Worm (Caenorhabditis elegans) whole organism, young adult: ENCODE data around the gene mre-11.

Experiments used
- B0261.1 ChIP-seq: sonication (generic microtip); optimal IDR thresholded peaks from 2 replicates; lab custom pipeline; 2016; ENCODE audit warnings: mild to moderate bottlenecking, missing genetic modification characterization, moderate library complexity, missing compliant biosample characterization
- hlh-26 ChIP-seq: fragments of 200-800 bp; sonication (Bioruptor generic); conservative IDR thresholded peaks from 2 replicates; pipeline ENCODE4 v1.3.6; 2022; ENCODE audit warnings: missing genetic modification reagents, missing genetic modification characterization, missing compliant biosample characterization
- hrde-1 ChIP-seq: sonication (generic microtip); optimal IDR thresholded peaks from 2 replicates; lab custom pipeline; 2016; ENCODE audit warnings: missing genetic modification characterization, mild to moderate bottlenecking, missing compliant biosample characterization, moderate library complexity, missing genotype, missing genetic modification reagents, borderline replicate concordance
- lin-26 ChIP-seq: fragments of 200-800 bp; sonication (Bioruptor generic); IDR thresholded peaks from 2 replicates; pipeline ENCODE4 v1.3.6; 2022; ENCODE audit warnings: missing genetic modification reagents, missing genetic modification characterization, missing compliant biosample characterization
- mel-28 ChIP-seq: sonication (generic microtip); optimal IDR thresholded peaks from 2 replicates; lab custom pipeline; 2016; ENCODE audit warnings: borderline replicate concordance, mild to moderate bottlenecking, missing genetic modification characterization, missing compliant biosample characterization
- nfya-1 ChIP-seq: sonication (generic microtip); optimal IDR thresholded peaks from 2 replicates; lab custom pipeline; 2017; ENCODE audit warnings: antibody characterized with exemption, missing compliant biosample characterization, missing genetic modification characterization, borderline replicate concordance; ENCODE audit not compliant: insufficient read depth
- pha-4 ChIP-seq: fragments of 150-350 bp; sonication (generic microtip); optimal IDR thresholded peaks from 2 replicates; lab custom pipeline; 2014; ENCODE audit warnings: missing biosample characterization, missing genetic modification reagents, missing genetic modification characterization
- rcor-1 ChIP-seq: fragments of 200-800 bp; sonication (Bioruptor generic); IDR thresholded peaks from 2 replicates; pipeline ENCODE4 v1.3.6; 2022; ENCODE audit warnings: missing genetic modification reagents, missing genetic modification characterization, missing compliant biosample characterization
- snpc-1.3 ChIP-seq: sonication (generic microtip); optimal IDR thresholded peaks from 2 replicates; lab custom pipeline; 2017; ENCODE audit warnings: missing genetic modification characterization, mild to moderate bottlenecking, missing compliant biosample characterization, antibody characterized with exemption, moderate library complexity, missing genotype, missing genetic modification reagents; ENCODE audit not compliant: insufficient read depth
- snpc-4 ChIP-seq, 5 experiments: fragments of 150-350 bp in 1 of 5; sonication (generic microtip) in 4 of 5; optimal IDR thresholded peaks; 2 replicates each; lab custom pipeline; 2014 to 2018; ENCODE audit warnings: missing genetic modification characterization in 5 of 5, missing biosample characterization in 3 of 5, antibody characterized with exemption in 2 of 5, mild to moderate bottlenecking in 2 of 5, missing compliant biosample characterization in 2 of 5, missing genotype in 2 of 5, moderate library complexity in 2 of 5, missing genetic modification reagents in 1 of 5
- zfh-2 ChIP-seq: fragments of 200-800 bp; sonication (Bioruptor generic); conservative IDR thresholded peaks from 2 replicates; pipeline ENCODE4 v1.3.6; 2022; ENCODE audit warnings: missing genetic modification reagents, missing genetic modification characterization, missing compliant biosample characterization

- no peak for TF ChIP-seq snpc-1.3
- TF ChIP-seq hrde-1 (tag; lab: Kevin White, UChicago), result no peak
- no peak for TF ChIP-seq snpc-4 (GFP tag; optimal IDR thresholded peaks at IDR 0.05; lab: Kevin White, UChicago)
- no peak for TF ChIP-seq snpc-4 (tag; optimal IDR thresholded peaks at IDR 0.05; lab: Kevin White, UChicago)
- no peak for TF ChIP-seq zfh-2
- no peak for TF ChIP-seq B0261.1
- no peak for TF ChIP-seq pha-4
- no peak for TF ChIP-seq hlh-26 (GFP tag; lab: Robert Waterston, UW)
- TF ChIP-seq rcor-1 (GFP tag; lab: Robert Waterston, UW), result no peak
- no peak for TF ChIP-seq mel-28 (tag; lab: Kevin White, UChicago)
- TF ChIP-seq nfya-1, result no peak
- no peak for TF ChIP-seq lin-26 (GFP tag; lab: Robert Waterston, UW)
Observed at ce11 chrV:10727651-10728050, 9.0 kb downstream of the mre-11 start.
